Worm (Caenorhabditis elegans): ENCODE data around the gene dmd-6.

DNA sequence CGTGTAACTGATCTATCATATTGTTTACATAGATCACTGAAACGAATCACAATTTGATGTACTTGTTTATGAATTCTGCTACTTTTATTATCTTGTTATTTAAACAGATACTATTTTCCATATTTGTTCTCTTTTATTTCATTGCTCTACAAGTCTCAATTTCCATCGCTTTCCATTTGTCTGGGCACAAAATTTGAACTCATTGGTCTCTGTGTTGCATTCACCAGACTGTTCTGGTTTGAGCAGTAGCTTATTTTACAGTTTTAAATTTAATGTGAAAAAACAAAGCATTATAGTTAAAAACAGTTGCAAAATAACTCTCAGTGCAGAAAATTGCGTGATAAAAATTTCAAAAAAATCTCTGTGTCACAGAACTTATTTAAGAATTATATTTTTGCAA lies 28.8 kb upstream of the dmd-6 start:
- no peak for TF ChIP-seq snpc-4 (GFP tag; optimal IDR thresholded peaks at IDR 0.05)
- TF ChIP-seq snpc-4 (tag; optimal IDR thresholded peaks at IDR 0.05) = no peak
- TF ChIP-seq ama-1 (optimal IDR thresholded peaks at IDR 0.05) = no peak
- no peak for TF ChIP-seq ama-1 (GFP tag; optimal IDR thresholded peaks at IDR 0.05)
- TF ChIP-seq ceh-91 (GFP tag; IDR thresholded peaks at IDR 0.05) = no peak
- no peak for TF ChIP-seq pbrm-1 (GFP tag; IDR thresholded peaks at IDR 0.05)
- TF ChIP-seq somi-1 (GFP tag; optimal IDR thresholded peaks at IDR 0.05) = no peak
- TF ChIP-seq rec-8 (tag; optimal IDR thresholded peaks at IDR 0.05) = no peak
- no peak for TF ChIP-seq aptf-2 (GFP tag; conservative IDR thresholded peaks at IDR 0.05)
- no peak for TF ChIP-seq F23B12.7 (tag; optimal IDR thresholded peaks at IDR 0.05; ENCODE audit: insufficient read depth)
- no peak for TF ChIP-seq lin-35 (GFP tag; optimal IDR thresholded peaks at IDR 0.05)
- TF ChIP-seq pha-4 (tag; optimal IDR thresholded peaks at IDR 0.05) = no peak
- no peak for TF ChIP-seq nfya-1 (tag; optimal IDR thresholded peaks at IDR 0.05; ENCODE audit: borderline replicate concordance, insufficient read depth)
- no peak for TF ChIP-seq ZK185.1 (tag; optimal IDR thresholded peaks at IDR 0.05; ENCODE audit: poor library complexity, severe bottlenecking)
- TF ChIP-seq efl-1 (GFP tag; optimal IDR thresholded peaks at IDR 0.05) = no peak
- TF ChIP-seq snpc-3.4 (tag; optimal IDR thresholded peaks at IDR 0.05) = no peak

Data from whole organism, young adult.